Worm (Caenorhabditis elegans) whole organism, late embryonic: ENCODE data around the gene C06G1.1.
A peak's percentile ranks its signal among the peaks of the same experiment; 100 is the strongest.

ENCODE experiments used
- C08G9.2 ChIP-seq: sonication (generic microtip); optimal IDR thresholded peaks from 2 replicates; lab custom pipeline; 2016; ENCODE audit warnings: mild to moderate bottlenecking, missing genetic modification characterization, moderate library complexity, missing compliant biosample characterization
- C38D4.7 ChIP-seq: fragments of 200-800 bp; sonication (Bioruptor generic); optimal IDR thresholded peaks from 2 replicates; lab custom pipeline; 2018; ENCODE audit warnings: mild to moderate bottlenecking, missing genetic modification characterization, moderate library complexity, missing compliant biosample characterization
- F13H6.1 ChIP-seq: sonication (generic microtip); optimal IDR thresholded peaks from 2 replicates; lab custom pipeline; 2016; ENCODE audit warnings: missing genetic modification characterization, missing compliant biosample characterization
- K02D7.2 ChIP-seq: sonication (generic microtip); optimal IDR thresholded peaks from 2 replicates; lab custom pipeline; 2017; ENCODE audit warnings: mild to moderate bottlenecking, missing genetic modification characterization, missing compliant biosample characterization
- T23F11.4 ChIP-seq: fragments of 200-800 bp; sonication (Bioruptor generic); optimal IDR thresholded peaks from 2 replicates; lab custom pipeline; 2018; ENCODE audit warnings: mild to moderate bottlenecking, missing genetic modification characterization, missing compliant biosample characterization
- Y22D7AL.16 ChIP-seq: sonication (generic microtip); optimal IDR thresholded peaks from 2 replicates; lab custom pipeline; 2016; ENCODE audit warnings: missing genetic modification characterization, missing compliant biosample characterization
- ceh-14 ChIP-seq: sonication (generic microtip); optimal IDR thresholded peaks from 2 replicates; lab custom pipeline; 2016; ENCODE audit warnings: missing genotype, missing genetic modification characterization, missing compliant biosample characterization
- ceh-19 ChIP-seq: fragments of 200-800 bp; sonication (Bioruptor generic); optimal IDR thresholded peaks from 2 replicates; lab custom pipeline; 2018; ENCODE audit warnings: mild to moderate bottlenecking, missing genetic modification characterization, missing compliant biosample characterization
- ceh-2 ChIP-seq: sonication (generic microtip); optimal IDR thresholded peaks from 2 replicates; lab custom pipeline; 2016; ENCODE audit warnings: missing genotype, missing genetic modification characterization, missing compliant biosample characterization
- ceh-30 ChIP-seq: fragments of 150-350 bp; optimal IDR thresholded peaks from 2 replicates; lab custom pipeline; 2014; ENCODE audit warnings: missing biosample characterization, missing genetic modification characterization
- ceh-34 ChIP-seq: sonication (generic microtip); optimal IDR thresholded peaks from 2 replicates; lab custom pipeline; 2016; ENCODE audit warnings: mild to moderate bottlenecking, missing genetic modification characterization, missing compliant biosample characterization
- ceh-48 ChIP-seq: sonication (generic microtip); optimal IDR thresholded peaks from 2 replicates; lab custom pipeline; 2016; ENCODE audit warnings: missing genetic modification characterization, inconsistent platforms, missing compliant biosample characterization
- ceh-6 ChIP-seq: fragments of 200-800 bp; sonication (Bioruptor generic); optimal IDR thresholded peaks from 2 replicates; lab custom pipeline; 2018; ENCODE audit warnings: mild to moderate bottlenecking, missing genetic modification characterization, missing compliant biosample characterization
- che-1 ChIP-seq: sonication (generic microtip); optimal IDR thresholded peaks from 2 replicates; lab custom pipeline; 2016; ENCODE audit warnings: mild to moderate bottlenecking, missing genetic modification characterization, missing compliant biosample characterization
- dve-1 ChIP-seq: sonication (generic microtip); optimal IDR thresholded peaks from 2 replicates; lab custom pipeline; 2017; ENCODE audit warnings: antibody characterized with exemption, mild to moderate bottlenecking, missing genetic modification characterization, missing compliant biosample characterization
- elt-2 ChIP-seq: sonication (generic microtip); optimal IDR thresholded peaks from 2 replicates; lab custom pipeline; 2016; ENCODE audit warnings: missing genetic modification reagents, missing genetic modification characterization, missing compliant biosample characterization
- hlh-15 ChIP-seq: sonication (generic microtip); optimal IDR thresholded peaks from 2 replicates; lab custom pipeline; 2016; ENCODE audit warnings: missing genetic modification characterization, missing compliant biosample characterization
- hlh-30 ChIP-seq: sonication (generic microtip); optimal IDR thresholded peaks from 2 replicates; lab custom pipeline; 2017; ENCODE audit warnings: antibody characterized with exemption, missing genetic modification characterization, missing compliant biosample characterization; ENCODE audit not compliant: insufficient read depth
- hlh-6 ChIP-seq: sonication (generic microtip); optimal IDR thresholded peaks from 2 replicates; lab custom pipeline; 2016; ENCODE audit warnings: missing genotype, missing genetic modification characterization, missing compliant biosample characterization
- lin-11 ChIP-seq: fragments of 200-800 bp; sonication (Bioruptor generic); optimal IDR thresholded peaks from 2 replicates; lab custom pipeline; 2018; ENCODE audit warnings: mild to moderate bottlenecking, missing genetic modification characterization, missing compliant biosample characterization
- mec-3 ChIP-seq: sonication (generic microtip); optimal IDR thresholded peaks from 2 replicates; lab custom pipeline; 2016; ENCODE audit warnings: borderline replicate concordance, missing genetic modification characterization, missing compliant biosample characterization
- nfya-1 ChIP-seq: sonication (generic microtip); optimal IDR thresholded peaks from 2 replicates; lab custom pipeline; 2017; ENCODE audit warnings: missing genetic modification characterization, mild to moderate bottlenecking, missing compliant biosample characterization, antibody characterized with exemption, moderate library complexity
- nhr-11 ChIP-seq: fragments of 150-350 bp; optimal IDR thresholded peaks from 2 replicates; lab custom pipeline; 2014; ENCODE audit warnings: missing biosample characterization, missing genetic modification characterization
- nhr-232 ChIP-seq: sonication (generic microtip); optimal IDR thresholded peaks from 2 replicates; lab custom pipeline; 2016; ENCODE audit warnings: missing genetic modification characterization, missing compliant biosample characterization
- npax-4 ChIP-seq: sonication (generic microtip); optimal IDR thresholded peaks from 2 replicates; lab custom pipeline; 2016; ENCODE audit warnings: missing genetic modification characterization, missing compliant biosample characterization
- pag-3 ChIP-seq: sonication (generic microtip); optimal IDR thresholded peaks from 2 replicates; lab custom pipeline; 2016; ENCODE audit warnings: missing compliant biosample characterization, missing genetic modification characterization, borderline replicate concordance
- pat-9 ChIP-seq: fragments of 200-800 bp; sonication (Bioruptor generic); optimal IDR thresholded peaks from 2 replicates; lab custom pipeline; 2018; ENCODE audit warnings: mild to moderate bottlenecking, missing genetic modification characterization, moderate library complexity, missing compliant biosample characterization
- pha-2 ChIP-seq: sonication (generic microtip); optimal IDR thresholded peaks from 2 replicates; lab custom pipeline; 2017; ENCODE audit warnings: mild to moderate bottlenecking, missing genetic modification characterization, missing compliant biosample characterization
- ref-2 ChIP-seq: sonication (generic microtip); optimal IDR thresholded peaks from 2 replicates; lab custom pipeline; 2016; ENCODE audit warnings: missing genetic modification characterization, missing compliant biosample characterization
- rnt-1 ChIP-seq: sonication (generic microtip); optimal IDR thresholded peaks from 2 replicates; lab custom pipeline; 2016; ENCODE audit warnings: missing genetic modification characterization, missing compliant biosample characterization
- sdc-2 ChIP-seq: sonication (generic microtip); optimal IDR thresholded peaks from 2 replicates; lab custom pipeline; 2016; ENCODE audit warnings: missing genotype, missing genetic modification characterization, missing compliant biosample characterization
- sox-2 ChIP-seq: fragments of 200-800 bp; sonication (Bioruptor generic); IDR thresholded peaks from 2 replicates; pipeline ENCODE4 v1.3.6; 2022; ENCODE audit warnings: missing genetic modification reagents, missing genetic modification characterization, missing compliant biosample characterization
- sox-4 ChIP-seq: sonication (generic microtip); optimal IDR thresholded peaks from 2 replicates; lab custom pipeline; 2017; ENCODE audit warnings: mild to moderate bottlenecking, missing genetic modification characterization, inconsistent platforms, missing compliant biosample characterization
- tbx-2 ChIP-seq: sonication (generic microtip); optimal IDR thresholded peaks from 2 replicates; lab custom pipeline; 2016; ENCODE audit warnings: missing genetic modification characterization, missing compliant biosample characterization
- tbx-7 ChIP-seq: sonication (generic microtip); optimal IDR thresholded peaks from 2 replicates; lab custom pipeline; 2016; ENCODE audit warnings: missing genotype, missing genetic modification characterization, missing compliant biosample characterization
- ttx-3 ChIP-seq: sonication (generic microtip); optimal IDR thresholded peaks from 2 replicates; lab custom pipeline; 2016; ENCODE audit warnings: missing genetic modification reagents, missing genetic modification characterization, missing compliant biosample characterization
- unc-3 ChIP-seq, 2 experiments: fragments of 200-800 bp in 1 of 2; sonication (Bioruptor generic) in 1 of 2; sonication (generic microtip) in 1 of 2; conservative IDR thresholded peaks in 1 of 2; optimal IDR thresholded peaks in 1 of 2; 2 replicates each; pipeline versions ENCODE4 v1.3.6 to Lab custom; 2016 to 2022; ENCODE audit warnings: missing compliant biosample characterization in 2 of 2, missing genetic modification characterization in 2 of 2, missing genetic modification reagents in 1 of 2
- unc-42 ChIP-seq: sonication (generic microtip); optimal IDR thresholded peaks from 2 replicates; lab custom pipeline; 2016; ENCODE audit warnings: missing genotype, missing genetic modification characterization, missing compliant biosample characterization
- unc-55 ChIP-seq: sonication (generic microtip); optimal IDR thresholded peaks from 2 replicates; lab custom pipeline; 2017; ENCODE audit warnings: missing biosample characterization, missing genetic modification reagents, missing genetic modification characterization
- unc-86 ChIP-seq: sonication (generic microtip); optimal IDR thresholded peaks from 2 replicates; lab custom pipeline; 2016; ENCODE audit warnings: missing genetic modification characterization, missing compliant biosample characterization

Gene C06G1.1

DNA sequence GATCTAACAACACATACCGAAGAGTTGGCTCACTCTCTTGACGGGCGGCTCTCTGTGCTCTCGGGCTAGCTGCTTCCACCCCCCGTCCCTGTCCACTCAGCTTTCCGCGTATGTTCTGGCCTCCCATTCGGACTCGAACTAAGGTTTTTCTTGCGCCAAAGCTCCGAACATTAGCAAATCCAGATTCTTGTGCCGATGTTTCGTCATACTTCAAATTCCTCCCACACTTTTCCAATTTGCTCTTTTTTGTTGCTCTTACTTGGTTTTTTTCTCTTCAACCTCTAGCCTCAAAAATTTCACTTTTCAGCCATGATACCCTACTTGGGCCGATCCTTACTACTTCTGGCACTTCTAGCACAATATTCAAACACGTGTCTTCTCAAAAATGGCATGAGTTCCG is 38.2 kb upstream of the C06G1.1 start, which contains the start of gene cdh-9:
Gene cdh-9 (plus strand): TSS at position 301 of the 400 bp plus-strand sequence.
- no peak for TF ChIP-seq C08G9.2
- no peak for TF ChIP-seq hlh-15 (tag; lab: Kevin White, UChicago)
- TF ChIP-seq tbx-2 (tag; lab: Kevin White, UChicago), result peak; percentile 2
- TF ChIP-seq elt-2 (tag; lab: Kevin White, UChicago), result no peak
- TF ChIP-seq, all 69 proteins: peak for 1

DNA sequence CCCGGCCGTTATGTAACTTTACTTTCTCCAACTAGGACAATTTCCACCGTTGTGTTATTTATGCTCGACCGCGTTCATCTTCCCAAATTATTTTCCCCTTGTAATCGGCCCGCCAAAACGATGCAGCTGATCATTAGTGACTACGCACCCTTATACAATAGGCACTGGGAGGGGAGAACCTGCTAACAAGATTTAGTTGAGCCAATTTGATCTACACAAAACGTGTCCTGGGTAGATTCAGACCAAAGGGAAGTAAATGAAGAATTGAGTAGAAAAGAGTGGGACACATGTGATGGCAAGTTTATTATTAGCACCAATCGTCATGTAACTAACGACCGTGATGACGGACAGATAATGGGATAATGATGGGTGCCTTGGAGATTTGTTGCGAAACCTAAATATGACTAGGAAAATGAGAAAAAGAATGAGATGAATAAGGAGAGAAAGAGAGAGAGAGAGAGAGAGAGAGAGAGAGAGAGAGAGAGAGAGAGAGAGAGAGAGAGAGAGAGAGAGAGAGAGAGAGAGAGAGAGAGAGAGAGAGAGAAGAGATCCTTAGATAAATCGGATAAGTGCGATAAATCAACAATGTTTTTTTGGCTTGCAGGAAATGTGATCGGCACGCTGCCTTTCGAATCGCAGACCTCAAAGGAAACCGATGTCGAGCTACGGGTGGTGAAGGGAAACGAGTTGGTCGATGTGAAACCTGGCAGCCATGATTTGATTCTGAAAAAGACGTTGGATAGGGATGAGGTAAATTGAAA is 37.5 kb upstream of the C06G1.1 start:
- TF ChIP-seq C38D4.7, result peak; percentile 10
- no peak for TF ChIP-seq ceh-30 (tag; lab: Kevin White, UChicago)
- TF ChIP-seq nfya-1 (tag; lab: Kevin White, UChicago), result peak; percentile 5
- TF ChIP-seq dve-1 (tag; lab: Kevin White, UChicago), result no peak
- no peak for TF ChIP-seq T23F11.4 (GFP tag; lab: Kevin White, UChicago)
- TF ChIP-seq ref-2 (tag; lab: Kevin White, UChicago), result no peak
- peak; percentile 88 for TF ChIP-seq unc-42 (tag; lab: Kevin White, UChicago)
- no peak for TF ChIP-seq F13H6.1 (tag; lab: Kevin White, UChicago)
- TF ChIP-seq, all 69 proteins: peak for 3

DNA sequence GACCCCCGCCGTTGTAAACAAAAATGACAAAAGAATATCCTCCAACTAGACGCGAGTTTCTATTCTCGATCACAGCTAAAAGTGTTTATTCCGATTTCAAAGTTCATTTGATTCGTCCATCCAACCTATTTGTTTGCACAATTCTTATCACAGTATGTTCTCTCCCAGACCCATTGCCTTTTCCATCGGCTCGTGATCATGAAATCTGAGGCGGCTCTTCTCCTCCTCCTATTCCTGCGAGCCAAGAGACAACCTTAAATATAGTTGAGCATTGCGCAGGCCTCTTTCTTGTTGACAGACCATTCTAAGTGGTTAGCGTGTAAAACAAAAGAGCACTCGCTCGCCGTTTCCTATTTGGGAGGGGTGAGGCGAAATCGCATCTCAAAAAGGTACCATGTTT is 36.2 kb upstream of the C06G1.1 start:
- TF ChIP-seq ceh-34 (tag; lab: Kevin White, UChicago) (peak; percentile 6), K02D7.2 (tag; lab: Kevin White, UChicago) (no peak)

DNA sequence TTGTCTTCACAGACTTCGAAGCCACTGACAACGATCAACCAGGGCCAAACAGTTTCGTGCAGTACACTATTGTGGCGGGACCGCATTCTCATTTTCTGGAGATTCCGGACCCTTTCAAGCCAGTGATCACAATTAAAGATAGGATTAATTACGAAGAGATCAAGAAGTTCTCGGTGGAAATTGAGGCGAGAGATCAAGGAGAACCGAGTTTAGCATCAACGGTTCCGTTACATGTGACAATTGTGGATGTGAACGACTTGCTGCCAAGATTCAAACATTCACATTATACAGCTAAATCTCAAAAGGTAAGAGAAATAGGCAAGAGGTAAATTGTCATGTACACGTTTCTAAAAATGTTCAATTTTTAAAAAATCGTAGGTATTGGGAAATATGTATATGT is 35.4 kb upstream of the C06G1.1 start:
- TF ChIP-seq hlh-6 (tag; lab: Kevin White, UChicago), result no peak
- TF ChIP-seq F13H6.1 (tag; lab: Kevin White, UChicago), result no peak
- TF ChIP-seq ceh-2 (tag; lab: Kevin White, UChicago), result no peak
- no peak for TF ChIP-seq ttx-3 (tag; lab: Kevin White, UChicago)
- no peak for TF ChIP-seq ceh-6 (GFP tag; lab: Kevin White, UChicago)
- TF ChIP-seq C38D4.7, result no peak
- TF ChIP-seq nhr-232, result no peak
- no peak for TF ChIP-seq unc-55
- TF ChIP-seq nhr-11 (tag; lab: Kevin White, UChicago), result no peak
- no peak for TF ChIP-seq hlh-30 (tag; lab: Kevin White, UChicago)
- TF ChIP-seq unc-3 (GFP tag; conservative IDR thresholded peaks at IDR 0.05; lab: Robert Waterston, UW), result no peak
- no peak for TF ChIP-seq unc-3 (tag; optimal IDR thresholded peaks at IDR 0.05; lab: Kevin White, UChicago)
- no peak for TF ChIP-seq mec-3 (tag; lab: Kevin White, UChicago)
- TF ChIP-seq dve-1 (tag; lab: Kevin White, UChicago), result no peak
- no peak for TF ChIP-seq nfya-1 (tag; lab: Kevin White, UChicago)
- TF ChIP-seq unc-86 (tag; lab: Kevin White, UChicago), result no peak
- no peak for TF ChIP-seq rnt-1 (tag; lab: Kevin White, UChicago)
- no peak for TF ChIP-seq pag-3 (tag; lab: Kevin White, UChicago)
- no peak for TF ChIP-seq sox-4
- TF ChIP-seq che-1, result no peak

ce11 chrX:16602457-16602856 is 30.7 kb upstream of the C06G1.1 start, which contains the start of gene F59C12.4:
Gene F59C12.4 (minus strand): TSS chrX:16602622.
- TF ChIP-seq ceh-14, result no peak
- TF ChIP-seq elt-2 (tag; lab: Kevin White, UChicago), result peak; percentile 53
- peak; percentile 65 for TF ChIP-seq che-1
- peak; percentile 59 for TF ChIP-seq sox-2 (GFP tag; lab: Robert Waterston, UW)
- peak; percentile 70 for TF ChIP-seq ref-2 (tag; lab: Kevin White, UChicago)
- TF ChIP-seq nhr-11 (tag; lab: Kevin White, UChicago), result no peak
- peak; percentile 27 for TF ChIP-seq Y22D7AL.16
- TF ChIP-seq pat-9 (tag; lab: Kevin White, UChicago), result peak; percentile 25
- TF ChIP-seq npax-4 (tag; lab: Kevin White, UChicago), result peak; percentile 1
- TF ChIP-seq lin-11, result peak; percentile 15
- TF ChIP-seq hlh-6 (tag; lab: Kevin White, UChicago), result peak; percentile 68
- no peak for TF ChIP-seq ceh-48 (tag; lab: Kevin White, UChicago)
- no peak for TF ChIP-seq rnt-1 (tag; lab: Kevin White, UChicago)
- TF ChIP-seq tbx-7 (tag; lab: Kevin White, UChicago), result peak; percentile 8
- peak; percentile 3 for TF ChIP-seq pha-2 (tag; lab: Kevin White, UChicago)
- peak; percentile 57 for TF ChIP-seq ceh-6 (GFP tag; lab: Kevin White, UChicago)
- peak; percentile 28 for TF ChIP-seq unc-86 (tag; lab: Kevin White, UChicago)
- TF ChIP-seq sdc-2, result peak; percentile 38
- peak; percentile 28 for TF ChIP-seq nhr-232
- peak; percentile 55 for TF ChIP-seq ceh-19 (GFP tag; lab: Kevin White, UChicago)
- peak; percentile 50 for TF ChIP-seq C38D4.7
- TF ChIP-seq hlh-30 (tag; lab: Kevin White, UChicago), result peak; percentile 39
- peak; percentile 61 for TF ChIP-seq ceh-34 (tag; lab: Kevin White, UChicago)
- peak; percentile 14 for TF ChIP-seq C08G9.2
